Worm (Caenorhabditis elegans): ENCODE data around the gene ctns-1.

Gene ctns-1

ce11 chrII:8128273-8129039 is 8.3 kb downstream of the ctns-1 start (continued):
- TF ChIP-seq daf-16 (GFP tag; optimal IDR thresholded peaks at IDR 0.05) (peak in 1 of 2 experiments; percentile 30), daf-16 (tag; optimal IDR thresholded peaks at IDR 0.05) (peak; percentile 7), hif-1 (tag; optimal IDR thresholded peaks at IDR 0.05) (no peak), Y48G9A.11 (GFP tag; IDR thresholded peaks at IDR 0.05) (no peak), Y105C5A.15 (GFP tag; IDR thresholded peaks at IDR 0.05) (no peak), snpc-1.2 (GFP tag; IDR thresholded peaks at IDR 0.05) (no peak), daf-12 (tag; optimal IDR thresholded peaks at IDR 0.05) (no peak), mxl-2 (GFP tag; conservative IDR thresholded peaks at IDR 0.05) (no peak), hlh-30 (tag; optimal IDR thresholded peaks at IDR 0.05; ENCODE audit: insufficient read depth) (peak; percentile 93), fkh-10 (GFP tag; optimal IDR thresholded peaks at IDR 0.05) (no peak), Y75B8A.6 (GFP tag; IDR thresholded peaks at IDR 0.05) (no peak), T26A8.4 (GFP tag; IDR thresholded peaks at IDR 0.05) (no peak; the same call in 1 of the 2 replicates), skn-1 (tag; optimal IDR thresholded peaks at IDR 0.05) (no peak), ceh-20 (GFP tag; IDR thresholded peaks at IDR 0.05) (peak; percentile 53; the same call in 1 of the 2 replicates), nhr-42 (GFP tag; IDR thresholded peaks at IDR 0.05) (no peak), unc-130 (GFP tag; optimal IDR thresholded peaks at IDR 0.05) (no peak), dve-1 (tag; optimal IDR thresholded peaks at IDR 0.05; ENCODE audit: insufficient read depth) (peak; percentile 65), F49E8.2 (tag; optimal IDR thresholded peaks at IDR 0.05; ENCODE audit: borderline replicate concordance) (no peak), spr-3 (GFP tag; optimal IDR thresholded peaks at IDR 0.05) (no peak), zfp-2 (tag; optimal IDR thresholded peaks at IDR 0.05) (no peak), php-3 (GFP tag; IDR thresholded peaks at IDR 0.05) (0 out of 2 replicates have a peak, but pooled peaks have one; percentile 12), ZK337.2 (GFP tag; IDR thresholded peaks at IDR 0.05) (no peak), dmd-9 (GFP tag; IDR thresholded peaks at IDR 0.05) (no peak), lim-7 (GFP tag; IDR thresholded peaks at IDR 0.05) (no peak), nhr-41 (GFP tag; IDR thresholded peaks at IDR 0.05) (no peak), nhr-102 (tag; optimal IDR thresholded peaks at IDR 0.05) (no peak), mdl-1 (tag; optimal IDR thresholded peaks at IDR 0.05) (peak in 1 of 2 experiments; percentile 63), lin-39 (tag; optimal IDR thresholded peaks at IDR 0.05) (no peak), F26F4.8 (GFP tag; conservative IDR thresholded peaks at IDR 0.05) (no peak), nhr-76 (tag; optimal IDR thresholded peaks at IDR 0.05) (no peak), ceh-44 (GFP tag; IDR thresholded peaks at IDR 0.05) (no peak), jun-1 (tag; optimal IDR thresholded peaks at IDR 0.05) (no peak), cey-2 (tag; optimal IDR thresholded peaks at IDR 0.05; ENCODE audit: borderline replicate concordance, insufficient read depth) (no peak), tag-97 (GFP tag; IDR thresholded peaks at IDR 0.05) (no peak), ceh-82 (tag; optimal IDR thresholded peaks at IDR 0.05) (no peak), ztf-7 (tag; optimal IDR thresholded peaks at IDR 0.05) (no peak), duxl-1 (tag; optimal IDR thresholded peaks at IDR 0.05; ENCODE audit: poor library complexity) (no peak), mep-1 (tag; optimal IDR thresholded peaks at IDR 0.05) (no peak), zip-2 (tag; optimal IDR thresholded peaks at IDR 0.05) (peak; percentile 94), fos-1 (tag; optimal IDR thresholded peaks at IDR 0.05) (no peak), egl-43 (GFP tag; IDR thresholded peaks at IDR 0.05) (peak; percentile 72), nhr-77 (tag; optimal IDR thresholded peaks at IDR 0.05) (peak; percentile 4), Y5F2A.4 (GFP tag; optimal IDR thresholded peaks at IDR 0.05) (no peak), lir-3 (tag; optimal IDR thresholded peaks at IDR 0.05) (no peak), arid-1 (GFP tag; conservative IDR thresholded peaks at IDR 0.05) (no peak), ama-1 (optimal IDR thresholded peaks at IDR 0.05) (no peak), pha-4 (GFP tag; IDR thresholded peaks at IDR 0.05) (peak; percentile 70; the same call in 1 of the 2 replicates), pha-4 (tag; optimal IDR thresholded peaks at IDR 0.05) (no peak), D1046.2 (GFP tag; IDR thresholded peaks at IDR 0.05) (no peak), ctbp-1 (GFP tag; IDR thresholded peaks at IDR 0.05) (peak; percentile 64)
